3 worm cellular contexts compared by ENCODE assay signal in genomic region chrIII:5563680-5564079, ce11.
A peak's percentile ranks its signal among the peaks of the same experiment; 100 is the strongest.
TF ChIP-seq lines count a peak whose summit lies in the region.

No protein-coding gene starts in this region.

TF ChIP-seq in whole organism, L1 larva, 84 proteins besides CTCF, POLR2A, EP300 and RAD21 (continued from another document):
- TF ChIP-seq ceh-88 (GFP tag; IDR thresholded peaks at IDR 0.05; lab: Robert Waterston, UW) (no peak), lin-14 (GFP tag; optimal IDR thresholded peaks at IDR 0.05; lab: Kevin White, UChicago) (peak; percentile 75), blmp-1 (tag; optimal IDR thresholded peaks at IDR 0.05; lab: Kevin White, UChicago) (peak; percentile 20), nhr-19 (GFP tag; conservative IDR thresholded peaks at IDR 0.05; lab: Robert Waterston, UW) (peak; percentile 39), nhr-20 (tag; optimal IDR thresholded peaks at IDR 0.05; lab: Kevin White, UChicago) (peak; percentile 24), nhr-77 (tag; optimal IDR thresholded peaks at IDR 0.05; lab: Kevin White, UChicago) (peak; percentile 51), mdl-1 (tag; optimal IDR thresholded peaks at IDR 0.05; lab: Kevin White, UChicago) (peak in 1 of 2 experiments; percentile 25), xbp-1 (tag; optimal IDR thresholded peaks at IDR 0.05; lab: Kevin White, UChicago) (no peak), pag-3 (tag; optimal IDR thresholded peaks at IDR 0.05; lab: Kevin White, UChicago; ENCODE audit: borderline replicate concordance, insufficient read depth) (peak; percentile 97)

TF ChIP-seq in whole organism, late embryonic, 69 proteins besides CTCF, POLR2A, EP300 and RAD21 (continued from another document):
- TF ChIP-seq ceh-45 (GFP tag; IDR thresholded peaks at IDR 0.05; lab: Robert Waterston, UW) (no peak), npax-4 (tag; optimal IDR thresholded peaks at IDR 0.05; lab: Kevin White, UChicago) (no peak), dve-1 (tag; optimal IDR thresholded peaks at IDR 0.05; lab: Kevin White, UChicago) (no peak), ets-4 (tag; optimal IDR thresholded peaks at IDR 0.05; lab: Kevin White, UChicago) (no peak), pha-4 (tag; optimal IDR thresholded peaks at IDR 0.05; lab: Kevin White, UChicago) (no peak), madf-2 (tag; optimal IDR thresholded peaks at IDR 0.05; lab: Kevin White, UChicago) (no peak), ceh-34 (tag; optimal IDR thresholded peaks at IDR 0.05; lab: Kevin White, UChicago) (peak; percentile 60), K02D7.2 (tag; optimal IDR thresholded peaks at IDR 0.05; lab: Kevin White, UChicago) (no peak), C08G9.2 (tag; optimal IDR thresholded peaks at IDR 0.05; lab: Kevin White, UChicago) (no peak), dmd-4 (tag; optimal IDR thresholded peaks at IDR 0.05; lab: Kevin White, UChicago; ENCODE audit: borderline replicate concordance) (no peak), hlh-30 (tag; optimal IDR thresholded peaks at IDR 0.05; lab: Kevin White, UChicago; ENCODE audit: insufficient read depth) (no peak), eyg-1 (tag; optimal IDR thresholded peaks at IDR 0.05; lab: Kevin White, UChicago) (no peak), pqm-1 (tag; optimal IDR thresholded peaks at IDR 0.05; lab: Kevin White, UChicago) (no peak), ceh-2 (tag; optimal IDR thresholded peaks at IDR 0.05; lab: Kevin White, UChicago) (no peak), fkh-10 (GFP tag; optimal IDR thresholded peaks at IDR 0.05; lab: Kevin White, UChicago) (no peak), ama-1 (optimal IDR thresholded peaks at IDR 0.05; lab: Kevin White, UChicago) (no peak), ceh-48 (tag; optimal IDR thresholded peaks at IDR 0.05; lab: Kevin White, UChicago) (no peak), nfya-1 (tag; optimal IDR thresholded peaks at IDR 0.05; lab: Kevin White, UChicago) (peak; percentile 62), sox-4 (tag; optimal IDR thresholded peaks at IDR 0.05; lab: Kevin White, UChicago) (no peak), ceh-24 (tag; optimal IDR thresholded peaks at IDR 0.05; lab: Kevin White, UChicago) (no peak), hlh-8 (tag; optimal IDR thresholded peaks at IDR 0.05; lab: Kevin White, UChicago) (peak; percentile 54), lim-6 (tag; optimal IDR thresholded peaks at IDR 0.05; lab: Kevin White, UChicago) (no peak), T23F11.4 (GFP tag; optimal IDR thresholded peaks at IDR 0.05; lab: Kevin White, UChicago) (no peak), ahr-1 (tag; optimal IDR thresholded peaks at IDR 0.05; lab: Kevin White, UChicago) (no peak), rnt-1 (tag; optimal IDR thresholded peaks at IDR 0.05; lab: Kevin White, UChicago) (peak; percentile 65), Y22D7AL.16 (tag; optimal IDR thresholded peaks at IDR 0.05; lab: Kevin White, UChicago) (no peak), nhr-11 (tag; optimal IDR thresholded peaks at IDR 0.05; lab: Kevin White, UChicago) (no peak), ceh-31 (tag; optimal IDR thresholded peaks at IDR 0.05; lab: Kevin White, UChicago) (no peak), tbx-7 (tag; optimal IDR thresholded peaks at IDR 0.05; lab: Kevin White, UChicago) (no peak), nhr-232 (tag; optimal IDR thresholded peaks at IDR 0.05; lab: Kevin White, UChicago) (no peak), pat-9 (tag; optimal IDR thresholded peaks at IDR 0.05; lab: Kevin White, UChicago) (peak; percentile 25), unc-86 (tag; optimal IDR thresholded peaks at IDR 0.05; lab: Kevin White, UChicago) (no peak), C38D4.7 (GFP tag; optimal IDR thresholded peaks at IDR 0.05; lab: Kevin White, UChicago) (no peak), syd-9 (tag; optimal IDR thresholded peaks at IDR 0.05; lab: Kevin White, UChicago) (no peak), tbx-2 (tag; optimal IDR thresholded peaks at IDR 0.05; lab: Kevin White, UChicago) (peak; percentile 56), hlh-6 (tag; optimal IDR thresholded peaks at IDR 0.05; lab: Kevin White, UChicago) (no peak), ceh-22 (tag; optimal IDR thresholded peaks at IDR 0.05; lab: Kevin White, UChicago) (no peak), ceh-18 (tag; optimal IDR thresholded peaks at IDR 0.05; lab: Kevin White, UChicago) (peak; percentile 86), ttx-3 (tag; optimal IDR thresholded peaks at IDR 0.05; lab: Kevin White, UChicago) (no peak), zip-5 (tag; optimal IDR thresholded peaks at IDR 0.05; lab: Kevin White, UChicago) (no peak), che-1 (tag; optimal IDR thresholded peaks at IDR 0.05; lab: Kevin White, UChicago) (no peak), ref-2 (tag; optimal IDR thresholded peaks at IDR 0.05; lab: Kevin White, UChicago) (peak; percentile 39), elt-2 (tag; optimal IDR thresholded peaks at IDR 0.05; lab: Kevin White, UChicago) (no peak), K09A11.1 (tag; optimal IDR thresholded peaks at IDR 0.05; lab: Kevin White, UChicago; ENCODE audit: insufficient read depth) (no peak), unc-3 (GFP tag; conservative IDR thresholded peaks at IDR 0.05; lab: Robert Waterston, UW) (no peak), unc-3 (tag; optimal IDR thresholded peaks at IDR 0.05; lab: Kevin White, UChicago) (no peak), elt-4 (tag; optimal IDR thresholded peaks at IDR 0.05; lab: Kevin White, UChicago) (no peak), pros-1 (tag; optimal IDR thresholded peaks at IDR 0.05; lab: Kevin White, UChicago) (no peak), hlh-13 (GFP tag; optimal IDR thresholded peaks at IDR 0.05; lab: Kevin White, UChicago) (no peak)

TF ChIP-seq in whole organism, mixed stage, embryonic, 35 proteins besides CTCF, POLR2A, EP300 and RAD21 (continued from another document):
- no peak for TF ChIP-seq ceh-83 (GFP tag; optimal IDR thresholded peaks at IDR 0.05; lab: Kevin White, UChicago)
- no peak for TF ChIP-seq M03D4.4 (tag; optimal IDR thresholded peaks at IDR 0.05; lab: Kevin White, UChicago)
- no peak for TF ChIP-seq sem-2 (GFP tag; optimal IDR thresholded peaks at IDR 0.05; lab: Kevin White, UChicago)
- TF ChIP-seq hlh-1 (tag; optimal IDR thresholded peaks at IDR 0.05; lab: Kevin White, UChicago) = peak; percentile 78
- TF ChIP-seq drap-1 (GFP tag; optimal IDR thresholded peaks at IDR 0.05; lab: Kevin White, UChicago) = no peak
- no peak for TF ChIP-seq snpc-4 (tag; optimal IDR thresholded peaks at IDR 0.05; lab: Kevin White, UChicago)
- no peak for TF ChIP-seq flh-1 (GFP tag; optimal IDR thresholded peaks at IDR 0.05; lab: Kevin White, UChicago)
- no peak for TF ChIP-seq nhr-12 (tag; optimal IDR thresholded peaks at IDR 0.05; lab: Kevin White, UChicago)
- TF ChIP-seq mab-5 (tag; optimal IDR thresholded peaks at IDR 0.05; lab: Kevin White, UChicago) = no peak
- no peak for TF ChIP-seq mep-1 (tag; optimal IDR thresholded peaks at IDR 0.05; lab: Kevin White, UChicago)
- TF ChIP-seq unc-39 (tag; optimal IDR thresholded peaks at IDR 0.05; lab: Kevin White, UChicago) = no peak
- no peak for TF ChIP-seq tbx-8 (GFP tag; optimal IDR thresholded peaks at IDR 0.05; lab: Kevin White, UChicago)
TF ChIP-seq in whole organism, mixed stage, embryonic: peak in this region for 4.
